Worm (Caenorhabditis elegans): ENCODE results near the gene clc-9.
"Not testable (repeated sequence)": the region's sequence is repeated elsewhere in the genome, so short reads cannot be mapped to it uniquely, and the experiment has no call there.

DNA sequence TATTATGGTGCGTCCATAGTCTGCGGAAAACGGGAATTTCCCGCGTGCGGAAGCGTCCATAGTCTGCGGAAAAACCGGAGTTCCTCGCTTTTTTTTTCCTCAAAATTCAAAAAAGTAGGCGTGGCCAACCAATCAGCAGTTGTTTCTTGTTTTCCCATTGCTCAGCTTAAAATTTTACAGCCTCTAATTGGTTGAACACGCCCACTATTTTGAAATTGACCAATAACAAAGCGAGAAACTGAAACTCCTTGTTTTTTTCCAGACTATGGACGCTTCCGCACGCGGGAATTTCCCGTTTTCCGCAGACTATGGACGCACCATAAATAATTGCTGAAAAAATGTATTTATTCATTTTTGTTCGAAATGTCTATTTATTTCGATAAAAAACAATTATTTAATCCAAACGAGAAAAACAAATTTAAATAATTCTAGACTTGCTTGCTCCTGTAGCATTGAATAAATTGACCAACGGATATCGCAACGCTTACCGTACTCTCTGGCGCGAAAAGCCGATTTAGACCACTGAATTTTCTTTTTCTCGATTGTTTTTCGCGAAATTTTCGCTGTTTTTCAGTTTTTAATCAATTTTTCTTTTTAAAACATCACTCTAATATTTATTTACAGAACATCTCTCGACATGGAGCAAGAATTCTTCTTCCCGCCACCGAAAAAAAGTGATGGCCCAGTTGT is 41.8 kb downstream of the clc-9 start, which contains the start of gene C08F8.3:
- not testable (repeated sequence) for TF ChIP-seq lsy-2 (tag; optimal IDR thresholded peaks at IDR 0.05); pha-4 (tag; optimal IDR thresholded peaks at IDR 0.05); ztf-11 (tag; optimal IDR thresholded peaks at IDR 0.05); nhr-12 (tag; optimal IDR thresholded peaks at IDR 0.05); lin-32 (GFP tag; optimal IDR thresholded peaks at IDR 0.05); sptf-1 (tag; optimal IDR thresholded peaks at IDR 0.05); hlh-1 (tag; optimal IDR thresholded peaks at IDR 0.05); unc-62 (GFP tag; optimal IDR thresholded peaks at IDR 0.05); ceh-43 (GFP tag; optimal IDR thresholded peaks at IDR 0.05); M03D4.4 (tag; optimal IDR thresholded peaks at IDR 0.05); mab-5 (tag; optimal IDR thresholded peaks at IDR 0.05); mep-1 (tag; optimal IDR thresholded peaks at IDR 0.05); elt-3 (tag; optimal IDR thresholded peaks at IDR 0.05); nhr-28 (tag; optimal IDR thresholded peaks at IDR 0.05)

Measured in whole organism, mixed stage, embryonic.